Worm (Caenorhabditis elegans) whole organism, L4/young adult: ENCODE data around the gene Y48C3A.18.

ENCODE experiments used
- W03F9.2 ChIP-seq: fragments of 150-350 bp; optimal IDR thresholded peaks from 2 replicates; lab custom pipeline; 2014; ENCODE audit warnings: missing biosample characterization, missing genetic modification characterization
- dao-5 ChIP-seq: sonication (generic microtip); optimal IDR thresholded peaks from 2 replicates; lab custom pipeline; 2016; ENCODE audit warnings: missing genotype, missing genetic modification characterization, moderate library complexity, missing compliant biosample characterization
- him-1 ChIP-seq: sonication (generic microtip); optimal IDR thresholded peaks from 2 replicates; lab custom pipeline; 2016; ENCODE audit warnings: missing genotype, missing genetic modification reagents, missing genetic modification characterization, missing compliant biosample characterization

DNA sequence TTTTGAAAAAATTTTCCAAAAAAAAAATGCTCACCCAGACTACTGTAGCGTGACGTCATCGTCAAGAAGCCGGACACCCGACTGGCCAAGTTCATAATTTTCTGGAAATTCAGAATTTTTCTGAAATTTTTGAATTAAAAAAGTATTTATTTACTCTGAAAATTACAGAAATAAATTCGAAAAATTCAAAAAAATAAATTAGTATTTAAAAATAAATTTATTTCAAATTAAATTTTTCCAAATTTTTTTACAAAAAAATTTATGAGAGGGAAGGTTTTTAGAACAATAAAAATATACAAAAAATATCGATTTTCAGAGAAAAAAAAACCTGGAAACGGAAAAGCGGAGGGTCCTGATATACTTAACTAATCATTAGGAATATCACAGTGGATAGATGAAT is 24.3 kb downstream of the Y48C3A.18 start, which contains the start of gene Y48E1C.4:
- TF ChIP-seq him-1 (tag; lab: Kevin White, UChicago) = no peak
- TF ChIP-seq dao-5 (tag; lab: Kevin White, UChicago) = no peak
- no peak for TF ChIP-seq W03F9.2 (tag; lab: Kevin White, UChicago)
